Fruit fly (Drosophila melanogaster) whole organism, embryonic: ENCODE data around the gene dmrt11E.

ENCODE experiments used
- Adf1 ChIP-seq: fragments of 200-800 bp; sonication (Bioruptor generic); IDR thresholded peaks from 2 replicates; pipeline ENCODE4 v1.3.6; 2022; ENCODE audit warnings: missing biosample characterization, missing genetic modification characterization
- CG10267 ChIP-seq: fragments of 200-800 bp; sonication (Bioruptor generic); optimal IDR thresholded peaks from 2 replicates; lab custom pipeline; 2018; ENCODE audit warnings: missing biosample characterization, mild to moderate bottlenecking, missing genetic modification characterization, moderate library complexity
- CG10274 ChIP-seq: fragments of 200-800 bp; sonication (Bioruptor generic); optimal IDR thresholded peaks from 3 replicates; lab custom pipeline; 2017; ENCODE audit warnings: missing biosample characterization, mild to moderate bottlenecking, missing genetic modification characterization
- CG10543 ChIP-seq: fragments of 200-800 bp; sonication (Bioruptor generic); optimal IDR thresholded peaks from 3 replicates; lab custom pipeline; 2017; ENCODE audit warnings: missing biosample characterization, mild to moderate bottlenecking, missing genetic modification characterization, moderate library complexity
- CG10565 ChIP-seq: fragments of 200-800 bp; sonication (Bioruptor generic); optimal IDR thresholded peaks from 3 replicates; lab custom pipeline; 2016; ENCODE audit warnings: missing biosample characterization, mild to moderate bottlenecking, missing genetic modification characterization
- CG11085 ChIP-seq: fragments of 200-800 bp; sonication (Bioruptor generic); IDR thresholded peaks from 2 replicates; pipeline ENCODE4 v1.3.6; 2022; ENCODE audit warnings: missing biosample characterization, missing genetic modification characterization
- CG1233 ChIP-seq: fragments of 200-800 bp; sonication (Bioruptor generic); optimal IDR thresholded peaks from 4 replicates; lab custom pipeline; 2018; ENCODE audit warnings: missing biosample characterization, mild to moderate bottlenecking, missing genetic modification characterization
- CG13123 ChIP-seq: fragments of 200-800 bp; sonication (Bioruptor generic); optimal IDR thresholded peaks from 2 replicates; lab custom pipeline; 2016; ENCODE audit warnings: missing biosample characterization, missing genetic modification characterization
- CG14860 ChIP-seq: fragments of 200-800 bp; sonication (Bioruptor generic); IDR thresholded peaks from 3 replicates; pipeline ENCODE4 v1.3.6; 2022; ENCODE audit warnings: missing biosample characterization, missing genetic modification characterization; ENCODE audit not compliant: partially characterized antibody
- CG15601 ChIP-seq: fragments of 200-800 bp; sonication (Bioruptor generic); optimal IDR thresholded peaks from 3 replicates; lab custom pipeline; 2019; ENCODE audit warnings: missing biosample characterization, mild to moderate bottlenecking, missing genetic modification characterization, moderate library complexity
- CG16813 ChIP-seq: fragments of 200-800 bp; sonication (Bioruptor generic); IDR thresholded peaks from 3 replicates; pipeline ENCODE4 v1.3.6; 2022; ENCODE audit warnings: missing biosample characterization, missing genetic modification characterization; ENCODE audit not compliant: partially characterized antibody
- CG17328 ChIP-seq: fragments of 200-800 bp; sonication (Bioruptor generic); IDR thresholded peaks from 2 replicates; pipeline ENCODE4 v1.3.6; 2022; ENCODE audit warnings: missing biosample characterization, missing genetic modification characterization
- CG18599 ChIP-seq: fragments of 200-800 bp; sonication (Bioruptor generic); optimal IDR thresholded peaks from 3 replicates; lab custom pipeline; 2017; ENCODE audit warnings: missing biosample characterization, missing genetic modification characterization, mild to moderate bottlenecking, moderate library complexity, missing genetic modification reagents
- CG2129 ChIP-seq: fragments of 200-800 bp; sonication (Bioruptor generic); IDR thresholded peaks from 2 replicates; pipeline ENCODE4 v1.3.6; 2022; ENCODE audit warnings: missing biosample characterization, missing genetic modification characterization; ENCODE audit not compliant: partially characterized antibody
- CG2678 ChIP-seq: fragments of 200-800 bp; sonication (Bioruptor generic); optimal IDR thresholded peaks from 3 replicates; lab custom pipeline; 2019; ENCODE audit warnings: missing biosample characterization, mild to moderate bottlenecking, missing genetic modification characterization, moderate library complexity
- CG32532 ChIP-seq: fragments of 200-800 bp; sonication (Bioruptor generic); IDR thresholded peaks from 2 replicates; pipeline ENCODE4 v1.3.6; 2022; ENCODE audit warnings: missing biosample characterization, missing genetic modification characterization
- CG32772 ChIP-seq: fragments of 200-800 bp; sonication (Bioruptor generic); IDR thresholded peaks from 2 replicates; pipeline ENCODE4 v1.3.6; 2022; ENCODE audit warnings: missing biosample characterization, missing genetic modification characterization
- CG9437 ChIP-seq: fragments of 200-800 bp; sonication (Bioruptor generic); optimal IDR thresholded peaks from 2 replicates; lab custom pipeline; 2018; ENCODE audit warnings: missing biosample characterization, mild to moderate bottlenecking, missing genetic modification characterization
- HmgZ ChIP-seq: fragments of 200-800 bp; sonication (Bioruptor generic); optimal IDR thresholded peaks from 2 replicates; lab custom pipeline; 2018; ENCODE audit warnings: missing biosample characterization, mild to moderate bottlenecking, missing genetic modification characterization
- Hr78 ChIP-seq, 2 experiments: fragments of 200-800 bp in 1 of 2; fragments of >200 bp in 1 of 2; sonication (Bioruptor generic) in 1 of 2; optimal IDR thresholded peaks; 2 replicates each; lab custom pipeline; 2017 to 2019; ENCODE audit warnings: missing biosample characterization in 2 of 2, missing genetic modification characterization in 2 of 2, mild to moderate bottlenecking in 1 of 2, moderate library complexity in 1 of 2
- Lhr ChIP-seq: fragments of 200-800 bp; sonication (Bioruptor generic); optimal IDR thresholded peaks from 3 replicates; lab custom pipeline; 2017; ENCODE audit warnings: mild to moderate bottlenecking, missing biosample characterization, missing genetic modification reagents, missing genetic modification characterization
- Lim3 ChIP-seq: fragments of 200-800 bp; sonication (Bioruptor generic); IDR thresholded peaks from 2 replicates; pipeline ENCODE4 v1.3.6; 2022; ENCODE audit warnings: missing biosample characterization, missing genetic modification characterization
- NK7.1 ChIP-seq: fragments of 200-800 bp; sonication (Bioruptor generic); optimal IDR thresholded peaks from 3 replicates; lab custom pipeline; 2016; ENCODE audit warnings: missing biosample characterization, missing genetic modification characterization
- ci ChIP-seq: fragments of 200-800 bp; sonication (Bioruptor generic); IDR thresholded peaks from 3 replicates; pipeline ENCODE4 v1.3.6; 2022; ENCODE audit warnings: missing biosample characterization, missing genetic modification characterization
- eve ChIP-seq, 2 experiments: fragments of >200 bp; optimal IDR thresholded peaks; 2 replicates each; lab custom pipeline; 2017; ENCODE audit warnings: missing biosample characterization in 2 of 2, missing genetic modification characterization in 2 of 2
- exex ChIP-seq: fragments of 200-800 bp; sonication (Bioruptor generic); optimal IDR thresholded peaks from 4 replicates; lab custom pipeline; 2018; ENCODE audit warnings: missing biosample characterization, mild to moderate bottlenecking, missing genetic modification characterization, moderate library complexity
- gsb-n ChIP-seq: fragments of 200-800 bp; sonication (Bioruptor generic); optimal IDR thresholded peaks from 3 replicates; lab custom pipeline; 2018; ENCODE audit warnings: missing biosample characterization, mild to moderate bottlenecking, missing genetic modification characterization
- hbn ChIP-seq: fragments of 200-800 bp; sonication (Bioruptor generic); IDR thresholded peaks from 2 replicates; pipeline ENCODE4 v1.3.6; 2022; ENCODE audit warnings: missing biosample characterization, missing genetic modification characterization; ENCODE audit not compliant: partially characterized antibody
- kay ChIP-seq: fragments of 200-800 bp; sonication (Bioruptor generic); optimal IDR thresholded peaks from 2 replicates; lab custom pipeline; 2016; ENCODE audit warnings: missing biosample characterization, missing genetic modification characterization
- mld ChIP-seq: fragments of 200-800 bp; sonication (Bioruptor generic); IDR thresholded peaks from 3 replicates; pipeline ENCODE4 v1.3.6; 2022; ENCODE audit warnings: missing biosample characterization, missing genetic modification characterization; ENCODE audit not compliant: partially characterized antibody
- pb ChIP-seq: fragments of 200-800 bp; sonication (Bioruptor generic); optimal IDR thresholded peaks from 3 replicates; lab custom pipeline; 2016; ENCODE audit warnings: missing biosample characterization, missing genetic modification characterization
- pita ChIP-seq: fragments of 200-800 bp; sonication (Bioruptor generic); optimal IDR thresholded peaks from 2 replicates; lab custom pipeline; 2017; ENCODE audit warnings: missing biosample characterization, mild to moderate bottlenecking, missing genetic modification characterization
- pros ChIP-seq: fragments of 200-800 bp; sonication (Bioruptor generic); optimal IDR thresholded peaks from 3 replicates; lab custom pipeline; 2019; ENCODE audit warnings: missing biosample characterization, mild to moderate bottlenecking, missing genetic modification characterization, moderate library complexity
- rib ChIP-seq: fragments of 200-800 bp; sonication (Bioruptor generic); IDR thresholded peaks from 2 replicates; pipeline ENCODE4 v1.3.6; 2022; ENCODE audit warnings: missing biosample characterization, missing genetic modification characterization
- sd ChIP-seq: fragments of 200-800 bp; sonication (Bioruptor generic); optimal IDR thresholded peaks from 3 replicates; lab custom pipeline; 2018; ENCODE audit warnings: missing biosample characterization, mild to moderate bottlenecking, missing genetic modification characterization, moderate library complexity
- sens ChIP-seq: fragments of 200-800 bp; sonication (Bioruptor generic); peaks from one replicate; lab custom pipeline; 2016; ENCODE audit warnings: missing biosample characterization, missing genetic modification characterization
- sna ChIP-seq: fragments of 200-800 bp; sonication (Bioruptor generic); IDR thresholded peaks from 2 replicates; pipeline ENCODE4 v1.3.6; 2022; ENCODE audit warnings: missing biosample characterization, missing genetic modification characterization; ENCODE audit not compliant: partially characterized antibody
- sqz ChIP-seq: fragments of 200-800 bp; sonication (Bioruptor generic); optimal IDR thresholded peaks from 3 replicates; lab custom pipeline; 2018; ENCODE audit warnings: missing biosample characterization, mild to moderate bottlenecking, missing genetic modification characterization

dmrt11E gene

dm6 chrX:13373239-13374153 lies 5.5 kb downstream of the dmrt11E start (continued):
- TF ChIP-seq Lhr (GFP tag; lab: Kevin White, UChicago) (peak; percentile 53), CG32532 (peak; percentile 81), sqz (GFP tag; lab: Kevin White, UChicago) (peak; percentile 68), CG1233 (peak; percentile 56), sd (peak; percentile 81), Lim3 (GFP tag; lab: Robert Waterston, UW) (0 out of 2 replicates have a peak, but pooled peaks have one; percentile 34), CG13123 (GFP tag; lab: Kevin White, UChicago) (peak; percentile 70), CG17328 (GFP tag; lab: Robert Waterston, UW) (peak; percentile 81), CG10543 (GFP tag; lab: Kevin White, UChicago) (peak; percentile 60), NK7.1 (GFP tag; lab: Kevin White, UChicago) (no peak), pita (GFP tag; lab: Kevin White, UChicago) (peak; percentile 31), pb (GFP tag; lab: Kevin White, UChicago) (no peak), CG14860 (no peak), CG18599 (peak; percentile 89), pros (peak; percentile 62), CG10274 (GFP tag; lab: Kevin White, UChicago) (peak; percentile 34), CG11085 (GFP tag; lab: Robert Waterston, UW) (peak; percentile 73), CG16813 (GFP tag; lab: Robert Waterston, UW) (no peak), Hr78 (GFP tag; optimal IDR thresholded peaks at IDR 0.05; lab: Kevin White, UChicago) (peak in 1 of 2 experiments; percentile 81), gsb-n (tag; lab: Kevin White, UChicago) (peak; percentile 83), CG32772 (GFP tag; lab: Robert Waterston, UW) (peak; percentile 79), CG15601 (peak; percentile 42), CG9437 (peak; percentile 78), mld (GFP tag; lab: Robert Waterston, UW) (no peak), CG10565 (peak; percentile 13), sna (GFP tag; lab: Robert Waterston, UW) (no peak)

dm6 chrX:13374154-13374536 lies 6.2 kb downstream of the dmrt11E start:
- TF ChIP-seq rib (GFP tag; lab: Robert Waterston, UW) (peak; percentile 38; the same call in 1 of the 2 replicates), CG2129 (GFP tag; lab: Robert Waterston, UW) (no peak), hbn (GFP tag; lab: Robert Waterston, UW) (no peak), sens (GFP tag; lab: Kevin White, UChicago) (peak; percentile 14), Adf1 (GFP tag; lab: Robert Waterston, UW) (peak; percentile 35; the same call in 1 of the 2 replicates), sqz (GFP tag; lab: Kevin White, UChicago) (no peak), ci (GFP tag; lab: Robert Waterston, UW) (0 out of 3 replicates have a peak, but pooled peaks have one; percentile 6)

- TF ChIP-seq CG10267 (tag; lab: Kevin White, UChicago) (no peak), exex (peak; percentile 4), eve (GFP tag; optimal IDR thresholded peaks at IDR 0.05; lab: Kevin White, UChicago) (peak in 1 of 2 experiments; percentile 69), kay (GFP tag; lab: Kevin White, UChicago) (no peak), sd (peak; percentile 16), CG2678 (tag; lab: Kevin White, UChicago) (peak; percentile 14), HmgZ (tag; lab: Kevin White, UChicago) (no peak)
Measured at dm6 chrX:13374979-13375378, 7.0 kb downstream of the dmrt11E start.
